Fruit fly (Drosophila melanogaster): ENCODE results near the gene MED30.

DNA sequence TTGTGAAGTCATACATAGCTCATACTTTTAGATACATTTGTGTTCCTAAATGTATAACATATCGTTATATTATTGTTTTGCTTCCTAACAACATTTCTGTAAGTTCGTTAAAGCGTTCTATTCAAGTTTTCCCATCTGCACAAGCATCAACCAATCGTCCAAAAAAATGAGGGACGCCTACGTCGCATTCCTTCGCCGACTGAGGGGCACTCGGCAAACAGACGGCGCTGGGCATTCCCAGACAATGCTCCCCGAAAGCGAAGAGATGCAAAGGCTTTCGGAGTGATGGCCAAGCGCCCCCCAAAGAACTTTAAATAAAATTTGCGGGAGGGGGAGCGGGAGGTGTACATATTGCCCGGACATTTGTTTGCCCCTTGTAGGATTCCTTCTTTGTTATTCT lies 43.1 kb downstream of the MED30 start:
- TF ChIP-seq CG8924 (tag; optimal IDR thresholded peaks at IDR 0.05) = no peak
- TF ChIP-seq Usf (GFP tag; optimal IDR thresholded peaks at IDR 0.05) = no peak

Data from whole organism, embryonic.